Fruit fly (Drosophila melanogaster) whole organism, embryonic: Measurements from ENCODE around the gene LSm3.

Experiments used
- Abd-B ChIP-seq: fragments of 200-800 bp; sonication (Bioruptor generic); optimal IDR thresholded peaks from 2 replicates; lab custom pipeline; 2018; ENCODE audit warnings: missing biosample characterization, mild to moderate bottlenecking, missing genetic modification characterization, moderate library complexity
- Aef1 ChIP-seq: fragments of 200-800 bp; sonication (Bioruptor generic); IDR thresholded peaks from 3 replicates; pipeline ENCODE4 v1.3.6; 2022; ENCODE audit warnings: missing biosample characterization, missing genetic modification characterization
- Asciz ChIP-seq: fragments of 200-800 bp; sonication (Bioruptor generic); optimal IDR thresholded peaks from 2 replicates; lab custom pipeline; 2017; ENCODE audit warnings: missing biosample characterization, mild to moderate bottlenecking, missing genetic modification characterization, missing genetic modification reagents
- Blimp-1 ChIP-seq: fragments of 200-800 bp; sonication (Bioruptor generic); optimal IDR thresholded peaks from 3 replicates; lab custom pipeline; 2018; ENCODE audit warnings: missing biosample characterization, missing genetic modification characterization, mild to moderate bottlenecking, moderate library complexity, missing genetic modification reagents
- CG10274 ChIP-seq: fragments of 200-800 bp; sonication (Bioruptor generic); optimal IDR thresholded peaks from 3 replicates; lab custom pipeline; 2017; ENCODE audit warnings: missing biosample characterization, mild to moderate bottlenecking, missing genetic modification characterization
- CG11723 ChIP-seq: fragments of 200-800 bp; sonication (Bioruptor generic); optimal IDR thresholded peaks from 2 replicates; lab custom pipeline; 2017; ENCODE audit warnings: missing biosample characterization, mild to moderate bottlenecking, missing genetic modification characterization
- CG12219 ChIP-seq: fragments of 200-800 bp; sonication (Bioruptor generic); optimal IDR thresholded peaks from 3 replicates; lab custom pipeline; 2018; ENCODE audit warnings: missing biosample characterization, mild to moderate bottlenecking, missing genetic modification characterization
- CG13296 ChIP-seq: fragments of 200-800 bp; sonication (Bioruptor generic); optimal IDR thresholded peaks from 3 replicates; lab custom pipeline; 2018; ENCODE audit warnings: missing biosample characterization, mild to moderate bottlenecking, missing genetic modification characterization
- CG13894 ChIP-seq: fragments of 200-800 bp; sonication (Bioruptor generic); optimal IDR thresholded peaks from 3 replicates; lab custom pipeline; 2018; ENCODE audit warnings: missing biosample characterization, mild to moderate bottlenecking, missing genetic modification characterization, moderate library complexity
- CG1647 ChIP-seq: fragments of 200-800 bp; sonication (Bioruptor generic); optimal IDR thresholded peaks from 3 replicates; lab custom pipeline; 2016; ENCODE audit warnings: missing biosample characterization, missing genetic modification characterization
- CG16813 ChIP-seq: fragments of 200-800 bp; sonication (Bioruptor generic); IDR thresholded peaks from 3 replicates; pipeline ENCODE4 v1.3.6; 2022; ENCODE audit warnings: missing biosample characterization, missing genetic modification characterization; ENCODE audit not compliant: partially characterized antibody
- CG16863 ChIP-seq: fragments of 200-800 bp; sonication (Bioruptor generic); optimal IDR thresholded peaks from 3 replicates; lab custom pipeline; 2016; ENCODE audit warnings: missing biosample characterization, missing genetic modification characterization
- CG17385 ChIP-seq: fragments of 200-800 bp; sonication (Bioruptor generic); optimal IDR thresholded peaks from 3 replicates; lab custom pipeline; 2018; ENCODE audit warnings: missing biosample characterization, mild to moderate bottlenecking, missing genetic modification characterization
- CG18619 ChIP-seq: fragments of 200-800 bp; sonication (Bioruptor generic); optimal IDR thresholded peaks from 3 replicates; lab custom pipeline; 2017; ENCODE audit warnings: missing biosample characterization, mild to moderate bottlenecking, missing genetic modification characterization
- CG2116 ChIP-seq: fragments of 200-800 bp; sonication (Bioruptor generic); optimal IDR thresholded peaks from 3 replicates; lab custom pipeline; 2018; ENCODE audit warnings: missing biosample characterization, mild to moderate bottlenecking, missing genetic modification characterization
- CG31224 ChIP-seq: fragments of 200-800 bp; sonication (Bioruptor generic); IDR thresholded peaks from 2 replicates; pipeline ENCODE4 v1.3.6; 2022; ENCODE audit warnings: missing biosample characterization, missing genetic modification characterization
- CG5245 ChIP-seq: fragments of 200-800 bp; sonication (Bioruptor generic); optimal IDR thresholded peaks from 3 replicates; lab custom pipeline; 2016; ENCODE audit warnings: missing biosample characterization, missing genetic modification characterization
- CG6683 ChIP-seq: fragments of 200-800 bp; sonication (Bioruptor generic); optimal IDR thresholded peaks from 2 replicates; lab custom pipeline; 2017; ENCODE audit warnings: missing biosample characterization, mild to moderate bottlenecking, missing genetic modification characterization, missing genetic modification reagents
- CG7357 ChIP-seq: fragments of 200-800 bp; sonication (Bioruptor generic); IDR thresholded peaks from 3 replicates; pipeline ENCODE4 v1.3.6; 2022; ENCODE audit warnings: missing biosample characterization, missing genetic modification characterization
- CTCF ChIP-seq: fragments of 200-800 bp; sonication (Bioruptor generic); optimal IDR thresholded peaks from 2 replicates; lab custom pipeline; 2017; ENCODE audit warnings: missing biosample characterization, mild to moderate bottlenecking, missing genetic modification characterization, moderate library complexity
- D ChIP-seq, 2 experiments: fragments of 200-800 bp in 1 of 2; fragments of >200 bp in 1 of 2; sonication (Bioruptor generic) in 1 of 2; optimal IDR thresholded peaks; 2 replicates in 1 of 2; 3 replicates in 1 of 2; lab custom pipeline; 2017; ENCODE audit warnings: mild to moderate bottlenecking in 1 of 2, missing biosample characterization in 1 of 2, missing genetic modification characterization in 1 of 2, missing genetic modification reagents in 1 of 2
- Dll ChIP-seq: fragments of 200-800 bp; sonication (Bioruptor generic); IDR thresholded peaks from 4 replicates; pipeline ENCODE4 v1.3.6; 2022; ENCODE audit warnings: missing biosample characterization, missing genetic modification characterization; ENCODE audit not compliant: partially characterized antibody
- Fer1 ChIP-seq: fragments of 200-800 bp; sonication (Bioruptor generic); optimal IDR thresholded peaks from 2 replicates; lab custom pipeline; 2017; ENCODE audit warnings: missing biosample characterization, mild to moderate bottlenecking, missing genetic modification characterization
- H15 ChIP-seq: fragments of 200-800 bp; sonication (Bioruptor generic); IDR thresholded peaks from 3 replicates; pipeline ENCODE4 v1.3.6; 2022; ENCODE audit warnings: missing biosample characterization, missing genetic modification characterization
- HLH4C ChIP-seq: fragments of 200-800 bp; sonication (Bioruptor generic); IDR thresholded peaks from 3 replicates; pipeline ENCODE4 v1.3.6; 2022; ENCODE audit warnings: missing biosample characterization, missing genetic modification characterization; ENCODE audit not compliant: partially characterized antibody
- Lim3 ChIP-seq: fragments of 200-800 bp; sonication (Bioruptor generic); IDR thresholded peaks from 2 replicates; pipeline ENCODE4 v1.3.6; 2022; ENCODE audit warnings: missing biosample characterization, missing genetic modification characterization
- Myb ChIP-seq: fragments of 200-800 bp; sonication (Bioruptor generic); optimal IDR thresholded peaks from 2 replicates; lab custom pipeline; 2016; ENCODE audit warnings: missing biosample characterization, missing genetic modification characterization
- NfI ChIP-seq: fragments of 200-800 bp; sonication (Bioruptor generic); optimal IDR thresholded peaks from 3 replicates; lab custom pipeline; 2018; ENCODE audit warnings: missing biosample characterization, mild to moderate bottlenecking, missing genetic modification characterization, moderate library complexity
- Vsx1 ChIP-seq: fragments of 200-800 bp; sonication (Bioruptor generic); optimal IDR thresholded peaks from 2 replicates; lab custom pipeline; 2017; ENCODE audit warnings: missing biosample characterization, mild to moderate bottlenecking, missing genetic modification characterization, missing genetic modification reagents
- Xbp1 ChIP-seq: fragments of 200-800 bp; sonication (Bioruptor generic); optimal IDR thresholded peaks from 3 replicates; lab custom pipeline; 2016; ENCODE audit warnings: missing biosample characterization, mild to moderate bottlenecking, missing genetic modification characterization
- ash1 ChIP-seq: fragments of 200-800 bp; sonication (Bioruptor generic); optimal IDR thresholded peaks from 2 replicates; lab custom pipeline; 2018; ENCODE audit warnings: missing biosample characterization, mild to moderate bottlenecking, missing genetic modification characterization
- btn ChIP-seq: fragments of 200-800 bp; sonication (Bioruptor generic); optimal IDR thresholded peaks from 2 replicates; lab custom pipeline; 2016; ENCODE audit warnings: missing biosample characterization, missing genetic modification characterization
- caup ChIP-seq: fragments of 200-800 bp; sonication (Bioruptor generic); optimal IDR thresholded peaks from 3 replicates; lab custom pipeline; 2017; ENCODE audit warnings: missing biosample characterization, mild to moderate bottlenecking, missing genetic modification characterization, moderate library complexity; ENCODE audit not compliant: severe bottlenecking
- crp ChIP-seq, 2 experiments: fragments of 200-800 bp; sonication (Bioruptor generic); optimal IDR thresholded peaks; 2 replicates in 1 of 2; 3 replicates in 1 of 2; lab custom pipeline; 2017; ENCODE audit warnings: missing biosample characterization in 2 of 2, missing genetic modification characterization in 2 of 2, mild to moderate bottlenecking in 1 of 2, moderate library complexity in 1 of 2
- en ChIP-seq: fragments of 200-800 bp; sonication (Bioruptor generic); optimal IDR thresholded peaks from 2 replicates; lab custom pipeline; 2016; ENCODE audit warnings: missing biosample characterization, missing genetic modification characterization
- esg ChIP-seq: fragments of 200-800 bp; sonication (Bioruptor generic); conservative IDR thresholded peaks from 2 replicates; pipeline ENCODE4 v1.3.6; 2022; ENCODE audit warnings: missing biosample characterization, missing genetic modification characterization
- eve ChIP-seq, 2 experiments: fragments of >200 bp; optimal IDR thresholded peaks; 2 replicates each; lab custom pipeline; 2017; ENCODE audit warnings: missing biosample characterization in 2 of 2, missing genetic modification characterization in 2 of 2
- grn ChIP-seq: fragments of 200-800 bp; sonication (Bioruptor generic); optimal IDR thresholded peaks from 3 replicates; lab custom pipeline; 2017; ENCODE audit warnings: missing biosample characterization, missing genetic modification characterization
- lola ChIP-seq, 3 experiments: fragments of >200 bp in 2 of 3; fragments of 200-800 bp in 1 of 3; sonication (Bioruptor generic) in 1 of 3; optimal IDR thresholded peaks; 2 replicates each; lab custom pipeline; 2017 to 2019; ENCODE audit warnings: missing biosample characterization in 3 of 3, missing genetic modification characterization in 3 of 3, mild to moderate bottlenecking in 1 of 3, moderate library complexity in 1 of 3
- salm ChIP-seq: fragments of 200-800 bp; sonication (Bioruptor generic); optimal IDR thresholded peaks from 2 replicates; lab custom pipeline; 2018; ENCODE audit warnings: missing biosample characterization, mild to moderate bottlenecking, missing genetic modification characterization
- sima ChIP-seq: fragments of 200-800 bp; sonication (Bioruptor generic); optimal IDR thresholded peaks from 2 replicates; lab custom pipeline; 2016; ENCODE audit warnings: missing biosample characterization, missing genetic modification characterization
- slou ChIP-seq: fragments of 200-800 bp; sonication (Bioruptor generic); optimal IDR thresholded peaks from 3 replicates; lab custom pipeline; 2016; ENCODE audit warnings: missing biosample characterization, missing genetic modification characterization
- so ChIP-seq: fragments of 200-800 bp; sonication (Bioruptor generic); IDR thresholded peaks from 3 replicates; pipeline ENCODE4 v1.3.6; 2022; ENCODE audit warnings: missing biosample characterization, missing genetic modification characterization
- tna ChIP-seq: fragments of 200-800 bp; sonication (Bioruptor generic); IDR thresholded peaks from 2 replicates; pipeline ENCODE4 v1.3.6; 2022; ENCODE audit warnings: missing biosample characterization, missing genetic modification characterization; ENCODE audit not compliant: partially characterized antibody
- trem ChIP-seq: fragments of 200-800 bp; optimal IDR thresholded peaks from 3 replicates; lab custom pipeline; 2019; ENCODE audit warnings: missing biosample characterization, mild to moderate bottlenecking, missing genetic modification characterization, moderate library complexity
- trh ChIP-seq: fragments of 200-800 bp; sonication (Bioruptor generic); optimal IDR thresholded peaks from 2 replicates; lab custom pipeline; 2016; ENCODE audit warnings: missing biosample characterization, missing genetic modification characterization
- unc-4 ChIP-seq: fragments of 200-800 bp; sonication (Bioruptor generic); IDR thresholded peaks from 2 replicates; pipeline ENCODE4 v1.3.6; 2022; ENCODE audit warnings: missing biosample characterization, missing genetic modification characterization; ENCODE audit not compliant: partially characterized antibody
- wor ChIP-seq: fragments of 200-800 bp; sonication (Bioruptor generic); IDR thresholded peaks from 2 replicates; pipeline ENCODE4 v1.3.6; 2022; ENCODE audit warnings: missing biosample characterization, missing genetic modification characterization

LSm3 gene

DNA sequence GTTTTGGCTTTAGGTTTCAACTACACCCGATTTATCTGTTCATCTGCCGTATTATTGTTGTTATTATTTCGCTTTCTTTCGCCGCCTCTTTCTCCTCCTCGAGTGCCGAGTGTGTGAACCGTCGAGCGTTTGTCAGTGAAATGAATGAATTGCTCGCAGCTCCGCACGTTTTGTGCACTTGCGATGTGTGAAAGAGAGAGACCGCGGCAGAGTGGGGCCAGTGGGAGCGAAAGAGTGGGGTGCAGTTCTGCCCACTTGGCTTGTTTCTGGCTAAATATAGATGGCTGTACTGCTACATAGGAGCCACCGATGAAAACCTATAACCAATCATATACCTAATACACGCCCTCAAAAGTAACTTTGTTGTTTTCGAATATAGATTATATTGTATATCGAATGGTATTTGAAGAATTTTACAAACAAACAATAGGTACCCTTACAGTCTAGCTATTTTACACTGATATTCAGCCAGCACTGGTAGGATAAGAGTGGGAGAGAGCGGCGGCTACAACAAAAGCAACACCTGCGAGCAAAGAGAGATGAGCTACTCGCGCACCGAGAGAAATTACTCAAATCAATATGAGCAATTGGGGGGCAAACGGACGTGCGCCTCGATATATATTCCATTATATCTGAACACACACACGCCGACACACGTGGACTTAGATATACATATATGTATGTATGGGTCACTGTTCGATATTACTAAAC is 10.5 kb downstream of the LSm3 start (continued):
- TF ChIP-seq Blimp-1 (GFP tag; lab: Kevin White, UChicago) (no peak), lola (GFP tag; optimal IDR thresholded peaks at IDR 0.05; lab: Kevin White, UChicago) (no peak), NfI (no peak), Lim3 (GFP tag; lab: Robert Waterston, UW) (no peak), CG11723 (GFP tag; lab: Kevin White, UChicago) (no peak), slou (GFP tag; lab: Kevin White, UChicago) (no peak), crp (GFP tag; optimal IDR thresholded peaks at IDR 0.05; lab: Kevin White, UChicago) (no peak), CG1647 (no peak), CG16863 (GFP tag; lab: Kevin White, UChicago) (no peak), esg (GFP tag; lab: Robert Waterston, UW) (no peak), CG5245 (GFP tag; lab: Kevin White, UChicago) (no peak), CG12219 (GFP tag; lab: Kevin White, UChicago) (no peak), CG2116 (GFP tag; lab: Kevin White, UChicago) (no peak), caup (GFP tag; lab: Kevin White, UChicago) (no peak), CG13296 (GFP tag; lab: Kevin White, UChicago) (no peak), CG18619 (no peak), Aef1 (0 out of 3 replicates have a peak, but pooled peaks have one; percentile 26), eve (GFP tag; optimal IDR thresholded peaks at IDR 0.05; lab: Kevin White, UChicago) (no peak), Fer1 (GFP tag; lab: Kevin White, UChicago) (peak; percentile 9), ash1 (GFP tag; lab: Kevin White, UChicago) (no peak), btn (GFP tag; lab: Kevin White, UChicago) (no peak), CG10274 (GFP tag; lab: Kevin White, UChicago) (no peak), tna (GFP tag; lab: Robert Waterston, UW) (no peak), D (optimal IDR thresholded peaks at IDR 0.05; lab: Kevin White, UChicago) (no peak), D (GFP tag; optimal IDR thresholded peaks at IDR 0.05; lab: Kevin White, UChicago) (no peak), Abd-B (GFP tag; lab: Kevin White, UChicago) (no peak), CG6683 (GFP tag; lab: Kevin White, UChicago) (no peak), CG16813 (GFP tag; lab: Robert Waterston, UW) (no peak), Asciz (GFP tag; lab: Kevin White, UChicago) (no peak), trem (tag; lab: Kevin White, UChicago) (no peak), so (GFP tag; lab: Robert Waterston, UW) (peak; percentile 17; the same call in 1 of the 3 replicates), en (GFP tag; lab: Kevin White, UChicago) (no peak), CG17385 (no peak), Myb (no peak), CTCF (GFP tag; lab: Kevin White, UChicago) (no peak), CG7357 (no peak), Dll (GFP tag; lab: Robert Waterston, UW) (no peak)

DNA sequence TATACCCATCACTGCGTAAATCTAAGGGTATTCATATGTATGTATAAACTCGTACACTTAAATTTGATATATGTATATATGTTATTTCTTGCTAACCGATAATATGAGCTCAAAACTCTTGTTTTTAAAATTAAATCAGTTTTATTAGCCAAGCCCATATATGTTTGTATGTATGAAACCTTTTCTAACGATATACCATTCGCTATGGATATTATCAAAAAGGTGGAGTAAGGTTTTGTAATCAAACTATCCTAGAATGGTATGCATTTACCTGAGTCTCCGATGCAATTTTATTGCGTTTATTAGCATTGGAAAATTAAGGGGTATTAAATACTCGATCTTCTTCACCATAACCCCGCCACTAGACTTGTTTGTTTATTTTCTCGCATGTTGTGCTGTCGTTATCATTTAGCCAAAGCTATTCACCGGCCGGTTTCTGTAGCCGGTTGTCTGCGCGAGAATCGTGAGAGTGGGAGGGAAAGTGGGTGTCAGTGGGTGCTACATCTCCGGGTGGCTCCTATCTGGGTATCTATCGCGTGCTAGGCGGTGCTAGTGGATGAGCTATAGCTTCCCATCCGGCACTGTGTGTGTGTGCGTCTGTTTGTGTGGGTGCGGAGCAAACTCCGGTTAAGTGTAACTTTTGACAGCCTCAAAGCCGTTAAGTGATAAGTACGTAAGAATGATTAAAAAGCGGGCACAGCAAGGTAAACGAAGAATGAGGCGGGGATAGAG is 11.9 kb downstream of the LSm3 start:
- TF ChIP-seq salm (tag; lab: Kevin White, UChicago) (no peak), CG13296 (GFP tag; lab: Kevin White, UChicago) (no peak), HLH4C (GFP tag; lab: Robert Waterston, UW) (no peak), trh (GFP tag; lab: Kevin White, UChicago) (no peak), wor (GFP tag; lab: Robert Waterston, UW) (no peak), CG31224 (GFP tag; lab: Robert Waterston, UW) (no peak), Vsx1 (no peak), Xbp1 (GFP tag; lab: Kevin White, UChicago) (peak; percentile 16), H15 (GFP tag; lab: Robert Waterston, UW) (no peak), grn (peak; percentile 31), CG13894 (peak; percentile 46), unc-4 (no peak), sima (no peak)
